Worm (Caenorhabditis elegans) whole organism, late embryonic: ENCODE measurements around the gene C34D1.4.

Experiments
- C38D4.7 ChIP-seq: fragments of 200-800 bp; sonication (Bioruptor generic); optimal IDR thresholded peaks from 2 replicates; lab custom pipeline; 2018; ENCODE audit warnings: mild to moderate bottlenecking, missing genetic modification characterization, moderate library complexity, missing compliant biosample characterization
- F13H6.1 ChIP-seq: sonication (generic microtip); optimal IDR thresholded peaks from 2 replicates; lab custom pipeline; 2016; ENCODE audit warnings: missing genetic modification characterization, missing compliant biosample characterization
- K02D7.2 ChIP-seq: sonication (generic microtip); optimal IDR thresholded peaks from 2 replicates; lab custom pipeline; 2017; ENCODE audit warnings: mild to moderate bottlenecking, missing genetic modification characterization, missing compliant biosample characterization
- K09A11.1 ChIP-seq: sonication (generic microtip); optimal IDR thresholded peaks from 2 replicates; lab custom pipeline; 2017; ENCODE audit warnings: antibody characterized with exemption, mild to moderate bottlenecking, missing genetic modification characterization, missing compliant biosample characterization; ENCODE audit not compliant: insufficient read depth
- T23F11.4 ChIP-seq: fragments of 200-800 bp; sonication (Bioruptor generic); optimal IDR thresholded peaks from 2 replicates; lab custom pipeline; 2018; ENCODE audit warnings: mild to moderate bottlenecking, missing genetic modification characterization, missing compliant biosample characterization
- ceh-19 ChIP-seq: fragments of 200-800 bp; sonication (Bioruptor generic); optimal IDR thresholded peaks from 2 replicates; lab custom pipeline; 2018; ENCODE audit warnings: mild to moderate bottlenecking, missing genetic modification characterization, missing compliant biosample characterization
- ceh-6 ChIP-seq: fragments of 200-800 bp; sonication (Bioruptor generic); optimal IDR thresholded peaks from 2 replicates; lab custom pipeline; 2018; ENCODE audit warnings: mild to moderate bottlenecking, missing genetic modification characterization, missing compliant biosample characterization
- ceh-9 ChIP-seq: sonication (generic microtip); optimal IDR thresholded peaks from 2 replicates; lab custom pipeline; 2016; ENCODE audit warnings: mild to moderate bottlenecking, missing genetic modification characterization, inconsistent platforms, missing compliant biosample characterization
- che-1 ChIP-seq: sonication (generic microtip); optimal IDR thresholded peaks from 2 replicates; lab custom pipeline; 2016; ENCODE audit warnings: mild to moderate bottlenecking, missing genetic modification characterization, missing compliant biosample characterization
- elt-2 ChIP-seq: sonication (generic microtip); optimal IDR thresholded peaks from 2 replicates; lab custom pipeline; 2016; ENCODE audit warnings: missing genetic modification reagents, missing genetic modification characterization, missing compliant biosample characterization
- elt-4 ChIP-seq: sonication (generic microtip); optimal IDR thresholded peaks from 2 replicates; lab custom pipeline; 2016; ENCODE audit warnings: missing genetic modification characterization, missing compliant biosample characterization
- ets-4 ChIP-seq: sonication (generic microtip); optimal IDR thresholded peaks from 2 replicates; lab custom pipeline; 2016; ENCODE audit warnings: missing genetic modification characterization, missing compliant biosample characterization
- hlh-13 ChIP-seq: fragments of 200-800 bp; sonication (Bioruptor generic); optimal IDR thresholded peaks from 2 replicates; lab custom pipeline; 2018; ENCODE audit warnings: mild to moderate bottlenecking, missing genetic modification characterization, missing compliant biosample characterization
- hlh-8 ChIP-seq: sonication (generic microtip); optimal IDR thresholded peaks from 2 replicates; lab custom pipeline; 2016; ENCODE audit warnings: missing genotype, missing genetic modification characterization, missing compliant biosample characterization
- madf-2 ChIP-seq: sonication (generic microtip); optimal IDR thresholded peaks from 2 replicates; lab custom pipeline; 2017; ENCODE audit warnings: missing genetic modification characterization, missing compliant biosample characterization
- nfya-1 ChIP-seq: sonication (generic microtip); optimal IDR thresholded peaks from 2 replicates; lab custom pipeline; 2017; ENCODE audit warnings: missing genetic modification characterization, mild to moderate bottlenecking, missing compliant biosample characterization, antibody characterized with exemption, moderate library complexity
- nhr-11 ChIP-seq: fragments of 150-350 bp; optimal IDR thresholded peaks from 2 replicates; lab custom pipeline; 2014; ENCODE audit warnings: missing biosample characterization, missing genetic modification characterization
- nhr-232 ChIP-seq: sonication (generic microtip); optimal IDR thresholded peaks from 2 replicates; lab custom pipeline; 2016; ENCODE audit warnings: missing genetic modification characterization, missing compliant biosample characterization
- odd-2 ChIP-seq: sonication (generic microtip); optimal IDR thresholded peaks from 2 replicates; lab custom pipeline; 2017; ENCODE audit warnings: antibody characterized with exemption, mild to moderate bottlenecking, missing genetic modification characterization, missing compliant biosample characterization
- pat-9 ChIP-seq: fragments of 200-800 bp; sonication (Bioruptor generic); optimal IDR thresholded peaks from 2 replicates; lab custom pipeline; 2018; ENCODE audit warnings: mild to moderate bottlenecking, missing genetic modification characterization, moderate library complexity, missing compliant biosample characterization
- pax-1 ChIP-seq: fragments of 150-350 bp; optimal IDR thresholded peaks from 2 replicates; lab custom pipeline; 2014; ENCODE audit warnings: missing biosample characterization, missing genetic modification characterization
- pha-4 ChIP-seq: fragments of 150-350 bp; optimal IDR thresholded peaks from 2 replicates; lab custom pipeline; 2018; ENCODE audit warnings: missing biosample characterization, missing genetic modification reagents, missing genetic modification characterization
- sox-2 ChIP-seq: fragments of 200-800 bp; sonication (Bioruptor generic); IDR thresholded peaks from 2 replicates; pipeline ENCODE4 v1.3.6; 2022; ENCODE audit warnings: missing genetic modification reagents, missing genetic modification characterization, missing compliant biosample characterization
- syd-9 ChIP-seq: sonication (generic microtip); optimal IDR thresholded peaks from 2 replicates; lab custom pipeline; 2016; ENCODE audit warnings: mild to moderate bottlenecking, missing genetic modification characterization, moderate library complexity, missing compliant biosample characterization
- tbx-7 ChIP-seq: sonication (generic microtip); optimal IDR thresholded peaks from 2 replicates; lab custom pipeline; 2016; ENCODE audit warnings: missing genotype, missing genetic modification characterization, missing compliant biosample characterization
- unc-3 ChIP-seq, 2 experiments: fragments of 200-800 bp in 1 of 2; sonication (Bioruptor generic) in 1 of 2; sonication (generic microtip) in 1 of 2; conservative IDR thresholded peaks in 1 of 2; optimal IDR thresholded peaks in 1 of 2; 2 replicates each; pipeline versions ENCODE4 v1.3.6 to Lab custom; 2016 to 2022; ENCODE audit warnings: missing compliant biosample characterization in 2 of 2, missing genetic modification characterization in 2 of 2, missing genetic modification reagents in 1 of 2
- unc-86 ChIP-seq: sonication (generic microtip); optimal IDR thresholded peaks from 2 replicates; lab custom pipeline; 2016; ENCODE audit warnings: missing genetic modification characterization, missing compliant biosample characterization
- zip-5 ChIP-seq: sonication (generic microtip); optimal IDR thresholded peaks from 2 replicates; lab custom pipeline; 2016; ENCODE audit warnings: missing genetic modification characterization, missing compliant biosample characterization

The C34D1.4 gene

ce11 chrV:13268032-13268431, 8.9 kb upstream of the C34D1.4 start:
- peak; percentile 34 for TF ChIP-seq elt-2 (tag; lab: Kevin White, UChicago)
- no peak for TF ChIP-seq F13H6.1
- no peak for TF ChIP-seq ceh-19 (GFP tag; lab: Kevin White, UChicago)
- no peak for TF ChIP-seq ets-4 (tag; lab: Kevin White, UChicago)
- no peak for TF ChIP-seq nhr-11

DNA sequence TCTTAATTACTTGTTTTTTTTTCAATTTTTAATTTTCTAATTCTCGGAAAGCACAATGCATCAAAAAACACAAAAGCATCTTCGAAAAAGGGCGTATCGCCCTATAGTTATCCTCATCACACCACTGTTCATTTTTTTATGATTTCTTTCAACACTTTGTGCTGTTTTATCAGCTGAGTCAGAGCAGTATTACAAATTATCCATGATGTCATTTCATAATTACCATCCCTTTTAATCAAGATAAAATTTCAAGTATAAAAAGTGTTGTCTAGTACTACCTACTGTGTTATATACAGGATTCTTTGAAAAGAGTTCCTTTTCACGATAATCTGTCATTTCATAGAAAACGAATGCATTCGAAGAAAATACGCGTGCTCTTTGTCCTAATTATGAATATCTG, 7.5 kb upstream of the C34D1.4 start:
- TF ChIP-seq ceh-19 (GFP tag; lab: Kevin White, UChicago) (no peak), odd-2 (tag; lab: Kevin White, UChicago) (no peak), madf-2 (tag; lab: Kevin White, UChicago) (no peak), sox-2 (no peak)

DNA sequence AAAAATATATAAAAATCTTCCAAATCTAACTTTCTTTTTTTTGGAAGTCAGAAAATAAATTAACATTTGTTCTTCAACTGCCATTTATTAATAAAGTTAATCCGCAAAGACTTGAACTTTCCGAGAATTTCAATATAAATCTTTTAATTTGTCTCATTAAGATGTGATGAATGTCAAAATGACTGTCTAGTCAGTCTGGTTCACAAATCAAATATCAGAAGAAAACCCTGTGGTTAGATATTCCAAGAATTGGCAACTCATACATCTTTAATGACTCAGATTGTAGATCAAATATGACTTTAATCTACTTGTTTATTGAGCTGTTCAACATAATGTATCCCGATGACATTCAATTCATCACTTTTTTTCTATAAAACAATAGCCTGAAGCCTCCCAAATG, 6.5 kb upstream of the C34D1.4 start:
- TF ChIP-seq K09A11.1 (tag; lab: Kevin White, UChicago) = no peak
- TF ChIP-seq nfya-1 (tag; lab: Kevin White, UChicago) = no peak
- no peak for TF ChIP-seq pat-9 (tag; lab: Kevin White, UChicago)
- TF ChIP-seq elt-4 = no peak
- TF ChIP-seq ceh-6 = no peak
- TF ChIP-seq hlh-13 = no peak
- TF ChIP-seq hlh-8 (tag; lab: Kevin White, UChicago) = no peak

- TF ChIP-seq nhr-11 (no peak), C38D4.7 (GFP tag; lab: Kevin White, UChicago) (no peak), unc-3 (GFP tag; conservative IDR thresholded peaks at IDR 0.05; lab: Robert Waterston, UW) (no peak), unc-3 (tag; optimal IDR thresholded peaks at IDR 0.05; lab: Kevin White, UChicago) (no peak), nfya-1 (tag; lab: Kevin White, UChicago) (no peak), syd-9 (tag; lab: Kevin White, UChicago) (no peak), tbx-7 (tag; lab: Kevin White, UChicago) (no peak), ceh-9 (tag; lab: Kevin White, UChicago) (no peak), elt-4 (no peak), pha-4 (tag; lab: Kevin White, UChicago) (no peak), unc-86 (tag; lab: Kevin White, UChicago) (no peak), ets-4 (tag; lab: Kevin White, UChicago) (no peak), T23F11.4 (GFP tag; lab: Kevin White, UChicago) (no peak), che-1 (tag; lab: Kevin White, UChicago) (no peak), zip-5 (no peak), pax-1 (tag; lab: Kevin White, UChicago) (no peak), odd-2 (tag; lab: Kevin White, UChicago) (no peak)
These were observed 5.1 kb upstream of the C34D1.4 start, which contains the start of gene zip-5 for ce11 chrV:13264245-13264644. TSS of gene zip-5 (plus strand) at chrV:13264545.

DNA sequence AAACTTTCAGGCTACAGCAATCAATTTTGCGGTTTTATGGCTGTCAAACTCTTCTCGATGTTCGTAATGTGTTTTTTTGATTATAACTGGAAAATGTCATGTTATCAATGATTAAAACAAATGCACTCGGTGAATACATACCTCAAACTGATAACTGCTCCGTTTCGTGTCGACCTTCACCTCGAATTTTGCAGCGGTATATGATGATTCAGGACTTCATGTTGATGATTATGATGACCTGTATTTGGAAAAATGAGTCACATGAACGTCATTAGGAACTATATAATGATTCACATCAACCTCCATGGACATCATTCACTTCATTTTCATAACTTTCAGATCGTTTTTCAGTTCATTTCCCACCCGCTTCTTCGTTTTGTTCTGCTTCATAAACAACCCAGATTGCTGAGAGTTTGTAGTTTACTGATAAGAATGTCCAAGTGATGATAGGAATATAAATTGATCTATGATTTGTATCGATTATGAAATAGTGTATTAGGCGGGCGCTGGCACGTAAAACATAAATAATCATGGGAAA, 3.7 kb upstream of the C34D1.4 start:
- peak; percentile 68 for TF ChIP-seq elt-2 (tag; lab: Kevin White, UChicago)
- TF ChIP-seq T23F11.4 (GFP tag; lab: Kevin White, UChicago) = no peak
- TF ChIP-seq, all 69 proteins: peak for 1

DNA sequence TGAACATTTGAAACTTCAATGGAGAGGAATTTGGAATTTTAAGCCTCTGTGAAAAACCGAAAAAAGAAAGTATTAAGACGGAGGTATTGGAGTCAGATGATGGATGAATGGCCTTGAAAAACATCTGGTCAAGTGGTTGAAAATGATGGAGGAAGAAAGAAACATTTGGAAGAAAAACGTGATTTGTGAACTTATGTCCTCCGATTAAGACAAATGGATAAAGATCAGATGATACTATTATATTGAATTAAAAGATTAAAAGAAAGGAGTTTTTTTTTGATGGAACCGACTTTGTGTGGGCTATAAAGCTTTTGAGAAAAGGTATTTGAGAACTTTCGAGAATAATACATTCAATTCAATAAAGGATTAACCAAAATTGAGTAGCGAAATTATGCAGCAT, 416 bp upstream of the C34D1.4 start:
- TF ChIP-seq nhr-232 (tag; lab: Kevin White, UChicago) (no peak), K02D7.2 (no peak), C38D4.7 (GFP tag; lab: Kevin White, UChicago) (no peak), ceh-6 (no peak), unc-3 (GFP tag; conservative IDR thresholded peaks at IDR 0.05; lab: Robert Waterston, UW) (no peak), unc-3 (tag; optimal IDR thresholded peaks at IDR 0.05; lab: Kevin White, UChicago) (no peak)
- TF ChIP-seq, all 69 proteins: peak for 0
